Worm (Caenorhabditis elegans) whole organism, early embryonic: ENCODE data around the gene B0334.4.

Experiments
- F13C5.2 ChIP-seq: sonication (generic microtip); optimal IDR thresholded peaks from 2 replicates; lab custom pipeline; 2017; ENCODE audit warnings: mild to moderate bottlenecking, missing genetic modification characterization, inconsistent platforms, missing compliant biosample characterization
- ama-1 ChIP-seq: fragments of 150-350 bp; optimal IDR thresholded peaks from 2 replicates; lab custom pipeline; 2014
- ceh-36 ChIP-seq: sonication (generic microtip); optimal IDR thresholded peaks from 2 replicates; lab custom pipeline; 2016; ENCODE audit warnings: missing genetic modification characterization, inconsistent platforms, missing compliant biosample characterization
- flt-1 ChIP-seq: fragments of 200-800 bp; sonication (Bioruptor generic); IDR thresholded peaks from 2 replicates; pipeline ENCODE4 v1.3.6; 2022; ENCODE audit warnings: missing genetic modification characterization, missing compliant biosample characterization
- pes-1 ChIP-seq: fragments of 200-800 bp; sonication (Bioruptor generic); IDR thresholded peaks from 2 replicates; pipeline ENCODE4 v1.3.6; 2022; ENCODE audit warnings: missing genetic modification reagents, missing genetic modification characterization, missing compliant biosample characterization
- tra-4 ChIP-seq: sonication (generic microtip); optimal IDR thresholded peaks from 2 replicates; lab custom pipeline; 2017; ENCODE audit warnings: missing genetic modification characterization, missing compliant biosample characterization

- no peak for TF ChIP-seq flt-1 (GFP tag; lab: Robert Waterston, UW)
- TF ChIP-seq pes-1 (GFP tag; lab: Robert Waterston, UW) = no peak
- no peak for TF ChIP-seq ceh-36
- no peak for TF ChIP-seq ama-1 (lab: Kevin White, UChicago)
- no peak for TF ChIP-seq F13C5.2 (tag; lab: Kevin White, UChicago)
- no peak for TF ChIP-seq tra-4 (tag; lab: Kevin White, UChicago)
These were observed 23.6 kb upstream of the B0334.4 start, which contains the start of gene mfn-1 for ce11 chrII:11471916-11472315.
